Fruit fly (Drosophila melanogaster) whole organism: Measurements from ENCODE around the gene aust.

Source experiments
- CG8478 ChIP-seq: fragments of >200 bp; optimal IDR thresholded peaks from 2 replicates; lab custom pipeline; 2018; ENCODE audit warnings: inconsistent platforms
- Dll ChIP-seq: fragments of >200 bp; optimal IDR thresholded peaks from 2 replicates; lab custom pipeline; 2017
- EcR ChIP-seq, 2 experiments: fragments of >200 bp; optimal IDR thresholded peaks; 2 replicates each; lab custom pipeline; 2017; ENCODE audit warnings: missing biosample characterization in 2 of 2, missing genetic modification characterization in 2 of 2, missing genetic modification reagents in 2 of 2
- pan ChIP-seq: fragments of >200 bp; optimal IDR thresholded peaks from 2 replicates; lab custom pipeline; 2017
- psq ChIP-seq: fragments of >200 bp; optimal IDR thresholded peaks from 2 replicates; lab custom pipeline; 2017
- usp ChIP-seq: fragments of >200 bp; optimal IDR thresholded peaks from 2 replicates; lab custom pipeline; 2017; ENCODE audit warnings: missing biosample characterization, missing genetic modification characterization, mixed read lengths

aust gene

DNA sequence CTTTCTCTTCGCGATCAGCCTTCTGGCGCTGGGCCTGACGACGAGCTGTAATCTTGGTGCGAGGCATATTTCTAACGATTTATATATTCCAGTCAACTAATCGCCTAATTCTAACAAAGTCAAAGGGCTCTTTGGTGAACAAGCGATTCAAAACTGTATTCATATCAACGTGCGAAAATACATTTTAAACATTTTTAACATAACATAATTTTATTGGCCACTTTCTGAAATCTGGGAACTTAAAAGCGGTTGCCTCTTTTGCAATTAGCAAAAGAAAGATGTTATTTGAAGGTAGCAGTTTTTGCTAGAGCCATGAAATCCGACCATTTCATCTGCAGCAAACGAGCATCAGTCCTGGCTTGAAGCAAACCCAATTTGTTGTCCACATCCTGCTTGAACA lies at the start of gene aust:
aust (minus strand) TSS at position 101 of the 400 bp plus-strand sequence.
- TF ChIP-seq pan (lab: Kevin White, UChicago) (no peak), CG8478 (lab: Kevin White, UChicago) (no peak), EcR (GFP tag; optimal IDR thresholded peaks at IDR 0.05; lab: Kevin White, UChicago) (no peak), Dll (lab: Kevin White, UChicago) (no peak), psq (no peak), usp (GFP tag; lab: Kevin White, UChicago) (no peak)

DNA sequence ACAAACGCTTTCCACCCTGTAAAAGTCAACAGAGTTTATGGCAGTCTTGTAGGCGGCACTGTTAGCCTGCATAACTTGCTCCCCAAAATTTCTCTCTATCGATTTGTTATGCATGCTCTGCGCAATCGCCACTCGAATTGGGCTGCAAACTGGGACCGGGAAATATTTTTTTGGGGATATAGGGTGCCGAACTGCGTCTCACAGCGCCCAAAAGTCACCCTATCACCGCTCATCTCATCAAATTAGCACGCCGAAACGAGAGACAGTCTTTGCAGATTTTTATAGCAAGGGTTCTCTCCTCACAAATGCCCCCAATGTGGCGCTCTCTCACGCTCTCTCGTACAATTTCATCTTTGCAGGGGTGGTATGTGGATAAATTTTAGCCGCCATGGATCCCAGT lies 21.3 kb upstream of the aust start:
- TF ChIP-seq psq: no peak
- no peak for TF ChIP-seq Dll (lab: Kevin White, UChicago)
- TF ChIP-seq EcR (GFP tag; optimal IDR thresholded peaks at IDR 0.05; lab: Kevin White, UChicago): no peak
- no peak for TF ChIP-seq pan (lab: Kevin White, UChicago)
- no peak for TF ChIP-seq CG8478 (lab: Kevin White, UChicago)
- TF ChIP-seq usp (GFP tag; lab: Kevin White, UChicago): no peak

dm6 chr2L:9266060-9266459 lies 15.2 kb upstream of the aust start:
- TF ChIP-seq EcR (GFP tag; optimal IDR thresholded peaks at IDR 0.05; lab: Kevin White, UChicago) (no peak), pan (lab: Kevin White, UChicago) (no peak), psq (no peak), CG8478 (lab: Kevin White, UChicago) (no peak), usp (GFP tag; lab: Kevin White, UChicago) (no peak), Dll (lab: Kevin White, UChicago) (no peak)

DNA sequence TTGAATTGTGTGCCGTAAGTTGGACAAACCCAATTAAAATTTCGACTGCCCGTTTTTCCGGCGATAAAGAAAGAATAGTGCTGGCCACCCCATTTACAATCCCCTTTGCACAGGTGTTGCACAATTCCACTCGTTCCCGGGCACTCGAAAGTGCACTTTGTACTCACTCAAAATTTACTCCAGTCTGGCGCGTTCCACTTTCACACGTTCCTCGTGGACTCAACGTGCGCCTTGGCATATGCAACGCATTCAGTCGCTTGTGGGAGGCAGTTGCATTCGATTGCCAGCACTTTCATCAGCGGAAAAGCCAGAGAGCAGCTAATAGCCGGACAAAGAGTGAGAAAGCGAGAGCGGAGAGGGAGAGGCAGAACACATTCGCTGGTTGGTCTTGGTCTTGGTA lies 5.5 kb upstream of the aust start, which contains the start of gene Ggamma30A:
Ggamma30A (plus strand) TSS at position 248 of the 400 bp plus-strand sequence.
- TF ChIP-seq Dll (lab: Kevin White, UChicago) (no peak), CG8478 (lab: Kevin White, UChicago) (no peak), psq (no peak), pan (lab: Kevin White, UChicago) (no peak), EcR (GFP tag; optimal IDR thresholded peaks at IDR 0.05; lab: Kevin White, UChicago) (no peak), usp (GFP tag; lab: Kevin White, UChicago) (no peak)

DNA sequence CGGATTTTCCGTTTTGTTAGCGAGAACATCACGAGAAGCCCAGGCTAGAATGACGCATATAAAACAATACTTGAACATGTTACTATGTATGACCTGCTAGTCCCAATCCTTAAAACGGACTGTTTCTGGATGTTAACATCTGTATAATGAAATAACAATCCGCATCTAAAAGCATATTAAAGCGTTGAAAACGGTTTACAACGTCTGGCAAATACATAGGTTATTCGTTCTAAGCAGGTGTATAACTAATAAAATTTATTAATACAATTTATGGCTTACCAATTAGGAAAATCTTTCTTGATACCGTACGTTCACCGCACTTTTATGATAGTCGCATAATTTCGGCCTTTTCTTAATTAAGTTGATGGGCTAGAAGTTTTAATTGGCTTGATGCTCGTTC lies 3.9 kb upstream of the aust start, which contains the start of gene lectin-30A:
lectin-30A (minus strand) TSS at position 101 of the 400 bp plus-strand sequence.
- TF ChIP-seq usp (GFP tag; lab: Kevin White, UChicago): no peak
- TF ChIP-seq psq: no peak
- no peak for TF ChIP-seq CG8478 (lab: Kevin White, UChicago)
- no peak for TF ChIP-seq EcR (GFP tag; optimal IDR thresholded peaks at IDR 0.05; lab: Kevin White, UChicago)
- no peak for TF ChIP-seq Dll (lab: Kevin White, UChicago)
- TF ChIP-seq pan (lab: Kevin White, UChicago): no peak

dm6 chr2L:9252947-9253346 lies 2.1 kb upstream of the aust start, which contains the start of gene borr:
TSS of gene borr (minus strand) at chr2L:9253118.
- TF ChIP-seq CG8478 (lab: Kevin White, UChicago) (no peak), Dll (lab: Kevin White, UChicago) (no peak), pan (lab: Kevin White, UChicago) (no peak), EcR (GFP tag; optimal IDR thresholded peaks at IDR 0.05; lab: Kevin White, UChicago) (no peak), usp (GFP tag; lab: Kevin White, UChicago) (no peak), psq (no peak)

dm6 chr2L:9244263-9244662 lies 6.6 kb downstream of the aust start:
- no peak for TF ChIP-seq Dll (lab: Kevin White, UChicago)
- TF ChIP-seq usp (GFP tag; lab: Kevin White, UChicago): no peak
- TF ChIP-seq CG8478 (lab: Kevin White, UChicago): no peak
- TF ChIP-seq EcR (GFP tag; optimal IDR thresholded peaks at IDR 0.05; lab: Kevin White, UChicago): no peak
- TF ChIP-seq psq: no peak
- TF ChIP-seq pan (lab: Kevin White, UChicago): no peak

DNA sequence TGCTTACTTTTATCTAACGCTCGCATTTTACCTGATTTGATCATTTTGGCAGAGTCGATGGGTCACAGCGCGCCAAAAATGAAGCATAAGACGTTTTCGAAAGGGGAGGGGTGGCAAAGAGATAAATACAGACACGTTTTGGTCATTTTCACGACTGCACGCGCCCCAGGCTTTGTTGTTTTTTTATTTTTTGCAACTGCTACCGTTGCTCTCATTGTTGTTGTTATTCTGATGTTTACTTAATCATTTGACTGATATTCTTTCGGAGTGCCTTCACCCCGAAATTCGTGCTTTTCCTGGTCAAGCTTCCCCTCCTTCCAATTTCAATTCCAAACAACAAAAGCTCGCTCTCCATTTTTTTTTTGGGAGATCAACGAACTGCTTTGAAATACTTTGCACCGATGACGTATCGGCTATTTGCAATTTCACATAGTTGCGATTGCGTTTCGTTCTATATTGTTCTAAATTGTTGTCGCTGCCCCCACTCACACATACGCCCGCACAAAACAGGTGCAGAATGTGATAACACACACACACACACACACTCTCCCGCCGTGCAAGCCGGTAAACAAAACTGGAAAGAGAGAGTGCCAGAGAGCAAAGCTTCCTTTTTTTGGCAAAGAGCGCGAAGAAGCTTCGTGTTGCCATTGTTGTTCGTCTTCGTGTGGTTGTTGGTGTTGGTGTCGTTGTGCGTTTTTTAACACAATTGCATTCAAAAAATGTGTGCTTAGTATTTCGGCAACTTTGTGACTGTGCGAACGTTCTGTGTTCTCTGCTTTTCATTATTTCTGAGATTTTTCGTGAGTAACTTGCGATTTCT lies 13.4 kb downstream of the aust start:
- TF ChIP-seq Dll (lab: Kevin White, UChicago) (peak; percentile 89), usp (GFP tag; lab: Kevin White, UChicago) (no peak), CG8478 (lab: Kevin White, UChicago) (no peak), psq (no peak)

- TF ChIP-seq Dll (lab: Kevin White, UChicago) (no peak), EcR (GFP tag; optimal IDR thresholded peaks at IDR 0.05; lab: Kevin White, UChicago) (no peak), CG8478 (lab: Kevin White, UChicago) (no peak), pan (lab: Kevin White, UChicago) (no peak), usp (GFP tag; lab: Kevin White, UChicago) (no peak), psq (no peak)
Measured at dm6 chr2L:9236404-9236803, 14.4 kb downstream of the aust start.

DNA sequence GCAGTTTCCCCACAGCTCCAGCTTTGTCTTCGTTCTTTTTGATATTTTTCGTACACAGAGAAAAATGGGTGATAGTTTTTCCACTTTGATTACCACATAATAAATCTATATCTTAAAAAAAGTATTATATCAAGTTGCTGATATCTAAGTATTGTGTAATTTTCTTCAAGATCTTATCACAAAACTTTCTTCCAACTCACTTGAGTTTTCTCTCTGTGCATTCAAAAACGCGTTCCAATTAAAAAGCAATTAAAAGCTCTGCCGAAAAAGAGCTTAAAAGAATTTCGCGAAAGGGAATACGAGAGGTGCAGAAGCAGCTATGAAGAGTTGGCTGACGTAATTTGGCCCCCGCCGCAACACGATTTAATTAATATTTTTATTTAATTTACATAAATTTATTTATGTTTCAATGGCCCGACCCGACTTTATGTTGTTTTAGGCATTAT lies 15.3 kb downstream of the aust start:
- TF ChIP-seq Dll (lab: Kevin White, UChicago): no peak
- TF ChIP-seq pan (lab: Kevin White, UChicago): no peak
- no peak for TF ChIP-seq psq
- no peak for TF ChIP-seq CG8478 (lab: Kevin White, UChicago)
- TF ChIP-seq EcR (GFP tag; optimal IDR thresholded peaks at IDR 0.05; lab: Kevin White, UChicago): no peak
- TF ChIP-seq usp (GFP tag; lab: Kevin White, UChicago): no peak

DNA sequence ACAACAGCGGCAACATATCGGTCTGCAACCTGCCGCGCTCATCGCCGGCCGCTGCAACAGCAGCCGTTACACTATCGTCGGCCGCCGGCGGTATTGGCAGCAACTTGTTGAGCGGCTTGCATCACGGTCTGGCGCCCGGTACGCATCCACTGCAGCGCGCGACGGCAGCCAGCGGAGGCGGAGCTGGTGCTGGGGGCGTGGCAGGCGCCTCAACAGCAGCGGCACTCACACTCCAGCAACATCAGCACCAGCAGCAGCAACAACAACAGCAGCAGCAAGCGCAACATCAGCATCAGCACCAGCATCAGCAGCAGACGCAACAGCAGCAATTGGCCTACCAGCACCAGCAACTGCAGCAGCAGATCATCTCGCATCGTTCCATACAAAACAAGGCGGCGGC lies 16.7 kb downstream of the aust start:
- TF ChIP-seq EcR (GFP tag; optimal IDR thresholded peaks at IDR 0.05; lab: Kevin White, UChicago) (no peak), CG8478 (lab: Kevin White, UChicago) (no peak), pan (lab: Kevin White, UChicago) (no peak), psq (no peak), usp (GFP tag; lab: Kevin White, UChicago) (no peak), Dll (lab: Kevin White, UChicago) (no peak)
